Fruit fly (Drosophila melanogaster) whole organism, embryonic: ENCODE results near the gene mahe.

Source experiments
- Adf1 ChIP-seq: fragments of 200-800 bp; sonication (Bioruptor generic); IDR thresholded peaks from 2 replicates; pipeline ENCODE4 v1.3.6; 2022; ENCODE audit warnings: missing biosample characterization, missing genetic modification characterization
- Asciz ChIP-seq: fragments of 200-800 bp; sonication (Bioruptor generic); optimal IDR thresholded peaks from 2 replicates; lab custom pipeline; 2017; ENCODE audit warnings: missing biosample characterization, mild to moderate bottlenecking, missing genetic modification characterization, missing genetic modification reagents
- Awh ChIP-seq: fragments of 200-800 bp; sonication (Bioruptor generic); IDR thresholded peaks from 2 replicates; pipeline ENCODE4, ENCODE4 v1.3.6; 2022; ENCODE audit warnings: missing biosample characterization, missing genetic modification characterization
- CG1024 ChIP-seq: fragments of 200-800 bp; sonication (Bioruptor generic); IDR thresholded peaks from 2 replicates; pipeline ENCODE4 v1.3.6; 2022; ENCODE audit warnings: missing biosample characterization, missing genetic modification characterization
- CG10321 ChIP-seq: fragments of 200-800 bp; sonication (Bioruptor generic); IDR thresholded peaks from 2 replicates; pipeline ENCODE4 v1.3.6; 2022; ENCODE audit warnings: missing biosample characterization, missing genetic modification characterization
- CG10462 ChIP-seq: fragments of 200-800 bp; sonication (Bioruptor generic); optimal IDR thresholded peaks from 2 replicates; lab custom pipeline; 2016; ENCODE audit warnings: missing biosample characterization, missing genetic modification characterization
- CG13123 ChIP-seq: fragments of 200-800 bp; sonication (Bioruptor generic); optimal IDR thresholded peaks from 2 replicates; lab custom pipeline; 2016; ENCODE audit warnings: missing biosample characterization, missing genetic modification characterization
- CG13894 ChIP-seq: fragments of 200-800 bp; sonication (Bioruptor generic); optimal IDR thresholded peaks from 3 replicates; lab custom pipeline; 2018; ENCODE audit warnings: missing biosample characterization, mild to moderate bottlenecking, missing genetic modification characterization, moderate library complexity
- CG14050 ChIP-seq: fragments of 200-800 bp; sonication (Bioruptor generic); IDR thresholded peaks from 3 replicates; pipeline ENCODE4 v1.3.6; 2022; ENCODE audit warnings: missing biosample characterization, missing genetic modification characterization
- CG17359 ChIP-seq: fragments of 200-800 bp; sonication (Bioruptor generic); optimal IDR thresholded peaks from 3 replicates; lab custom pipeline; 2018; ENCODE audit warnings: missing biosample characterization, mild to moderate bottlenecking, missing genetic modification characterization, moderate library complexity
- CG17802 ChIP-seq: fragments of 200-800 bp; sonication (Bioruptor generic); optimal IDR thresholded peaks from 2 replicates; lab custom pipeline; 2018; ENCODE audit warnings: missing biosample characterization, mild to moderate bottlenecking, missing genetic modification characterization, moderate library complexity
- CG2678 ChIP-seq: fragments of 200-800 bp; sonication (Bioruptor generic); optimal IDR thresholded peaks from 3 replicates; lab custom pipeline; 2019; ENCODE audit warnings: missing biosample characterization, mild to moderate bottlenecking, missing genetic modification characterization, moderate library complexity
- CG2889 ChIP-seq: fragments of 200-800 bp; sonication (Bioruptor generic); IDR thresholded peaks from 3 replicates; pipeline ENCODE4 v1.3.6; 2022; ENCODE audit warnings: missing biosample characterization, missing genetic modification characterization
- CG32532 ChIP-seq: fragments of 200-800 bp; sonication (Bioruptor generic); IDR thresholded peaks from 2 replicates; pipeline ENCODE4 v1.3.6; 2022; ENCODE audit warnings: missing biosample characterization, missing genetic modification characterization
- CG3726 ChIP-seq: fragments of 200-800 bp; sonication (Bioruptor generic); IDR thresholded peaks from 3 replicates; pipeline ENCODE4, ENCODE4 v1.3.6; 2022; ENCODE audit warnings: missing biosample characterization, missing genetic modification characterization
- CG4424 ChIP-seq: fragments of 200-800 bp; sonication (Bioruptor generic); optimal IDR thresholded peaks from 3 replicates; lab custom pipeline; 2016; ENCODE audit warnings: missing biosample characterization, missing genetic modification characterization
- CG4707 ChIP-seq: fragments of 200-800 bp; sonication (Bioruptor generic); optimal IDR thresholded peaks from 2 replicates; lab custom pipeline; 2018; ENCODE audit warnings: missing biosample characterization, mild to moderate bottlenecking, missing genetic modification characterization, moderate library complexity
- CG6272 ChIP-seq: fragments of 200-800 bp; sonication (Bioruptor generic); IDR thresholded peaks from 2 replicates; pipeline ENCODE4 v1.3.6; 2022; ENCODE audit warnings: missing biosample characterization, missing genetic modification characterization
- Dfd ChIP-seq, 2 experiments: fragments of >200 bp; optimal IDR thresholded peaks; 2 replicates each; lab custom pipeline; 2017; ENCODE audit warnings: missing biosample characterization in 2 of 2, missing genetic modification characterization in 2 of 2
- Dip3 ChIP-seq: fragments of 200-800 bp; sonication (Bioruptor generic); optimal IDR thresholded peaks from 3 replicates; lab custom pipeline; 2016; ENCODE audit warnings: missing biosample characterization, missing genetic modification characterization
- GATAe ChIP-seq: fragments of 200-800 bp; sonication (Bioruptor generic); conservative IDR thresholded peaks from 2 replicates; pipeline ENCODE4 v1.3.6; 2022; ENCODE audit warnings: missing biosample characterization, missing genetic modification characterization
- Gsc ChIP-seq: fragments of 200-800 bp; sonication (Bioruptor generic); IDR thresholded peaks from 2 replicates; pipeline ENCODE4 v1.3.6; 2022; ENCODE audit warnings: missing biosample characterization, missing genetic modification characterization
- HLHmδ ChIP-seq: fragments of 200-800 bp; sonication (Bioruptor generic); optimal IDR thresholded peaks from 2 replicates; lab custom pipeline; 2018; ENCODE audit warnings: missing biosample characterization, mild to moderate bottlenecking, missing genetic modification characterization, moderate library complexity
- Hmr ChIP-seq: fragments of 200-800 bp; sonication (Bioruptor generic); optimal IDR thresholded peaks from 3 replicates; lab custom pipeline; 2017; ENCODE audit warnings: mild to moderate bottlenecking, missing biosample characterization, missing genetic modification reagents, missing genetic modification characterization
- Hsf ChIP-seq: fragments of 200-800 bp; sonication (Bioruptor generic); optimal IDR thresholded peaks from 3 replicates; lab custom pipeline; 2016; ENCODE audit warnings: missing biosample characterization, missing genetic modification characterization
- MESR4 ChIP-seq: fragments of 200-800 bp; sonication (Bioruptor generic); optimal IDR thresholded peaks from 2 replicates; lab custom pipeline; 2018; ENCODE audit warnings: missing biosample characterization, mild to moderate bottlenecking, missing genetic modification characterization, moderate library complexity
- Mad ChIP-seq: fragments of 200-800 bp; sonication (Bioruptor generic); optimal IDR thresholded peaks from 2 replicates; lab custom pipeline; 2016; ENCODE audit warnings: missing biosample characterization, missing genetic modification characterization
- Oli ChIP-seq: fragments of 200-800 bp; sonication (Bioruptor generic); optimal IDR thresholded peaks from 2 replicates; lab custom pipeline; 2018; ENCODE audit warnings: missing biosample characterization, mild to moderate bottlenecking, missing genetic modification characterization, moderate library complexity
- PHDP ChIP-seq: fragments of 200-800 bp; sonication (Bioruptor generic); optimal IDR thresholded peaks from 3 replicates; lab custom pipeline; 2018; ENCODE audit warnings: missing biosample characterization, mild to moderate bottlenecking, missing genetic modification characterization, moderate library complexity
- Sox102F ChIP-seq: fragments of 200-800 bp; sonication (Bioruptor generic); optimal IDR thresholded peaks from 2 replicates; lab custom pipeline; 2018; ENCODE audit warnings: missing biosample characterization, mild to moderate bottlenecking, missing genetic modification characterization, moderate library complexity
- Sry-δ ChIP-seq: fragments of 200-800 bp; sonication (Bioruptor generic); optimal IDR thresholded peaks from 2 replicates; lab custom pipeline; 2016; ENCODE audit warnings: missing biosample characterization, missing genetic modification characterization
- Stat92E ChIP-seq, 3 experiments: fragments of >200 bp in 2 of 3; fragments of 200-800 bp in 1 of 3; sonication (Bioruptor generic) in 1 of 3; optimal IDR thresholded peaks; 2 replicates each; lab custom pipeline; 2017 to 2019; ENCODE audit warnings: missing biosample characterization in 3 of 3, missing genetic modification characterization in 3 of 3, mild to moderate bottlenecking in 1 of 3, moderate library complexity in 1 of 3
- aop ChIP-seq: fragments of 200-800 bp; sonication (Bioruptor generic); IDR thresholded peaks from 2 replicates; pipeline ENCODE4 v1.3.6; 2022; ENCODE audit warnings: missing biosample characterization, missing genetic modification characterization
- br ChIP-seq: fragments of >200 bp; optimal IDR thresholded peaks from 2 replicates; lab custom pipeline; 2017
- bsh ChIP-seq, 2 experiments: fragments of 200-800 bp; sonication (Bioruptor generic); optimal IDR thresholded peaks; 2 replicates each; lab custom pipeline; 2017 to 2018; ENCODE audit warnings: mild to moderate bottlenecking in 2 of 2, missing biosample characterization in 2 of 2, missing genetic modification characterization in 2 of 2, moderate library complexity in 1 of 2
- exex ChIP-seq: fragments of 200-800 bp; sonication (Bioruptor generic); optimal IDR thresholded peaks from 4 replicates; lab custom pipeline; 2018; ENCODE audit warnings: missing biosample characterization, mild to moderate bottlenecking, missing genetic modification characterization, moderate library complexity
- fd64A ChIP-seq: fragments of 200-800 bp; sonication (Bioruptor generic); optimal IDR thresholded peaks from 3 replicates; lab custom pipeline; 2018; ENCODE audit warnings: missing biosample characterization, mild to moderate bottlenecking, missing genetic modification characterization
- gcm ChIP-seq: fragments of 200-800 bp; sonication (Bioruptor generic); optimal IDR thresholded peaks from 2 replicates; lab custom pipeline; 2019; ENCODE audit warnings: missing biosample characterization, mild to moderate bottlenecking, missing genetic modification characterization, moderate library complexity
- gcm2 ChIP-seq: fragments of 200-800 bp; sonication (Bioruptor generic); optimal IDR thresholded peaks from 2 replicates; lab custom pipeline; 2016; ENCODE audit warnings: missing biosample characterization, missing genetic modification characterization
- inv ChIP-seq: fragments of 200-800 bp; sonication (Bioruptor generic); IDR thresholded peaks from 2 replicates; pipeline ENCODE4 v1.3.6; 2022; ENCODE audit warnings: missing biosample characterization, missing genetic modification characterization; ENCODE audit not compliant: partially characterized antibody
- ken ChIP-seq: fragments of 200-800 bp; sonication (Bioruptor generic); IDR thresholded peaks from 3 replicates; pipeline ENCODE4 v1.3.6; 2022; ENCODE audit warnings: missing biosample characterization, missing genetic modification characterization
- knrl ChIP-seq: fragments of 200-800 bp; sonication (Bioruptor generic); IDR thresholded peaks from 3 replicates; pipeline ENCODE4 v1.3.6; 2022; ENCODE audit warnings: missing biosample characterization, missing genetic modification characterization; ENCODE audit not compliant: partially characterized antibody
- lov ChIP-seq, 2 experiments: fragments of 200-800 bp in 1 of 2; fragments of >200 bp in 1 of 2; sonication (Bioruptor generic) in 1 of 2; IDR thresholded peaks in 1 of 2; optimal IDR thresholded peaks in 1 of 2; 2 replicates in 1 of 2; 3 replicates in 1 of 2; pipeline versions ENCODE4 v1.3.6 to Lab custom; 2017 to 2022; ENCODE audit warnings: missing biosample characterization in 1 of 2, missing genetic modification characterization in 1 of 2
- ranshi ChIP-seq: fragments of 200-800 bp; sonication (Bioruptor generic); IDR thresholded peaks from 2 replicates; pipeline ENCODE4 v1.3.6; 2022; ENCODE audit warnings: missing biosample characterization, missing genetic modification characterization
- row ChIP-seq: fragments of 200-800 bp; sonication (Bioruptor generic); IDR thresholded peaks from 3 replicates; pipeline ENCODE4 v1.3.6; 2022; ENCODE audit warnings: missing biosample characterization, missing genetic modification characterization
- sd ChIP-seq: fragments of 200-800 bp; sonication (Bioruptor generic); optimal IDR thresholded peaks from 3 replicates; lab custom pipeline; 2018; ENCODE audit warnings: missing biosample characterization, mild to moderate bottlenecking, missing genetic modification characterization, moderate library complexity
- tio ChIP-seq: fragments of 200-800 bp; sonication (Bioruptor generic); optimal IDR thresholded peaks from 2 replicates; lab custom pipeline; 2017; ENCODE audit warnings: missing biosample characterization, missing genetic modification characterization, inconsistent platforms
- toy ChIP-seq: fragments of 200-800 bp; sonication (Bioruptor generic); IDR thresholded peaks from 2 replicates; pipeline ENCODE4 v1.3.6; 2022; ENCODE audit warnings: missing biosample characterization, missing genetic modification characterization
- wek ChIP-seq: fragments of 200-800 bp; sonication (Bioruptor generic); optimal IDR thresholded peaks from 3 replicates; lab custom pipeline; 2018; ENCODE audit warnings: missing biosample characterization, mild to moderate bottlenecking, missing genetic modification characterization, moderate library complexity
- zen ChIP-seq: fragments of 200-800 bp; sonication (Bioruptor generic); optimal IDR thresholded peaks from 3 replicates; lab custom pipeline; 2018; ENCODE audit warnings: missing biosample characterization, mild to moderate bottlenecking, missing genetic modification characterization, moderate library complexity
- zf30C ChIP-seq: fragments of 200-800 bp; sonication (Bioruptor generic); optimal IDR thresholded peaks from 3 replicates; lab custom pipeline; 2018; ENCODE audit warnings: missing biosample characterization, mild to moderate bottlenecking, missing genetic modification characterization

The mahe gene

DNA sequence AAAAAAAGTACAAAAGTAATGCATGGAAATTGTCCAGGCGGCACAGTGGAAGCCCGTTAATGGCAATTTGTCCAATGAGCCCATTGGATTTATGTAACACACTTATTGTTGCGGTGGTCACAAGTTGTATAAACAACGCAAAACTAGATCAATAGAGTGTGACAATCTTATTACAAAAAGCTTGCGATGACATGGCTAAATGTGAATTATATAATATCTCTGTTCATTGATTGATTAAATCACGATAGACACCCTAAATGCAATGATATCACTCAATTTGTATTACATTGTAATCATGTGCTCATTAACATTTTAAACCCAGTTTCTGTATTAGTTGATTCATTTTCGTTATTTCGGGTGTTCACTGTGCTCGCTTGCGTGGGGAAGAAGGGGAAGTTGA lies 46.8 kb upstream of the mahe start (continued):
- TF ChIP-seq CG10462 (no peak), knrl (GFP tag; lab: Robert Waterston, UW) (no peak), zen (tag; lab: Kevin White, UChicago) (no peak), bsh (GFP tag; optimal IDR thresholded peaks at IDR 0.05; lab: Kevin White, UChicago) (peak in 1 of 2 experiments; percentile 34), CG32532 (GFP tag; lab: Robert Waterston, UW) (no peak), CG13894 (tag; lab: Kevin White, UChicago) (no peak), toy (no peak), Dfd (GFP tag; optimal IDR thresholded peaks at IDR 0.05; lab: Kevin White, UChicago) (no peak), row (GFP tag; lab: Robert Waterston, UW) (peak; percentile 45; the same call in 2 of the 3 replicates), CG17359 (tag; lab: Kevin White, UChicago) (peak; percentile 40), CG2678 (tag; lab: Kevin White, UChicago) (peak; percentile 36), aop (GFP tag; lab: Robert Waterston, UW) (no peak), ken (GFP tag; lab: Robert Waterston, UW) (no peak), CG1024 (GFP tag; lab: Robert Waterston, UW) (no peak), exex (tag; lab: Kevin White, UChicago) (no peak), tio (GFP tag; lab: Kevin White, UChicago) (no peak), CG3726 (GFP tag; lab: Robert Waterston, UW) (no peak), MESR4 (GFP tag; lab: Kevin White, UChicago) (no peak), Oli (peak; percentile 13), Adf1 (no peak), CG17802 (tag; lab: Kevin White, UChicago) (no peak), gcm2 (GFP tag; lab: Kevin White, UChicago) (no peak), HLHmδ (GFP tag; lab: Kevin White, UChicago) (no peak), ranshi (GFP tag; lab: Robert Waterston, UW) (no peak), Mad (no peak), Sry-δ (GFP tag; lab: Kevin White, UChicago) (no peak), Awh (no peak), Gsc (GFP tag; lab: Robert Waterston, UW) (no peak), CG14050 (no peak), fd64A (GFP tag; lab: Kevin White, UChicago) (no peak), CG10321 (GFP tag; lab: Robert Waterston, UW) (no peak), gcm (GFP tag; lab: Kevin White, UChicago) (no peak), CG6272 (no peak), CG4424 (GFP tag; lab: Kevin White, UChicago) (no peak), Hsf (peak; percentile 2), inv (GFP tag; lab: Robert Waterston, UW) (no peak), Hmr (GFP tag; lab: Kevin White, UChicago) (no peak), Dip3 (GFP tag; lab: Kevin White, UChicago) (no peak), GATAe (GFP tag; lab: Robert Waterston, UW) (no peak), Sox102F (peak; percentile 39), Asciz (GFP tag; lab: Kevin White, UChicago) (peak; percentile 30), PHDP (tag; lab: Kevin White, UChicago) (peak; percentile 4), Stat92E (GFP tag; optimal IDR thresholded peaks at IDR 0.05; lab: Kevin White, UChicago) (no peak), CG13123 (no peak), zf30C (GFP tag; lab: Kevin White, UChicago) (no peak), wek (GFP tag; lab: Kevin White, UChicago) (no peak), sd (no peak), br (lab: Kevin White, UChicago) (no peak), CG4707 (no peak), lov (optimal IDR thresholded peaks at IDR 0.05; lab: Kevin White, UChicago) (no peak), lov (GFP tag; IDR thresholded peaks at IDR 0.05; lab: Robert Waterston, UW) (no peak), CG2889 (GFP tag; lab: Robert Waterston, UW) (no peak)
